Worm (Caenorhabditis elegans) whole organism, L2 larva: Measurements from ENCODE around the gene F21C10.10.

Source experiments
- C34F6.9 ChIP-seq: fragments of 150-350 bp; optimal IDR thresholded peaks from 2 replicates; lab custom pipeline; 2014; ENCODE audit warnings: missing biosample characterization, missing genetic modification characterization
- F13H6.1 ChIP-seq: sonication (generic microtip); optimal IDR thresholded peaks from 2 replicates; lab custom pipeline; 2016; ENCODE audit warnings: missing genetic modification characterization, missing compliant biosample characterization
- R02D3.7 ChIP-seq: fragments of 150-350 bp; optimal IDR thresholded peaks from 2 replicates; lab custom pipeline; 2014; ENCODE audit warnings: missing biosample characterization, missing genetic modification characterization
- Y55F3AM.14 ChIP-seq: fragments of 200-800 bp; sonication (Bioruptor generic); optimal IDR thresholded peaks from 2 replicates; lab custom pipeline; 2018; ENCODE audit warnings: mild to moderate bottlenecking, missing genetic modification characterization, missing compliant biosample characterization
- alr-1 ChIP-seq: fragments of 150-350 bp; optimal IDR thresholded peaks from 2 replicates; lab custom pipeline; 2014; ENCODE audit warnings: missing biosample characterization, missing genetic modification characterization
- ama-1 ChIP-seq: fragments of 150-350 bp; optimal IDR thresholded peaks from 2 replicates; lab custom pipeline; 2018; ENCODE audit warnings: inconsistent platforms
- blmp-1 ChIP-seq: sonication (generic microtip); optimal IDR thresholded peaks from 2 replicates; lab custom pipeline; 2017; ENCODE audit warnings: missing genetic modification characterization, mild to moderate bottlenecking, missing compliant biosample characterization, antibody characterized with exemption, moderate library complexity; ENCODE audit not compliant: insufficient read depth
- ceh-16 ChIP-seq: fragments of 150-350 bp; optimal IDR thresholded peaks from 2 replicates; lab custom pipeline; 2014; ENCODE audit warnings: missing biosample characterization, missing genetic modification characterization
- ceh-82 ChIP-seq: fragments of 150-350 bp; optimal IDR thresholded peaks from 2 replicates; lab custom pipeline; 2014; ENCODE audit warnings: missing biosample characterization, missing genetic modification characterization
- crh-2 ChIP-seq: sonication (generic microtip); optimal IDR thresholded peaks from 2 replicates; lab custom pipeline; 2017; ENCODE audit warnings: missing biosample characterization, missing genetic modification characterization
- dmd-4 ChIP-seq: sonication (generic microtip); optimal IDR thresholded peaks from 2 replicates; lab custom pipeline; 2017; ENCODE audit warnings: missing biosample characterization, missing genetic modification characterization
- egl-27 ChIP-seq: sonication (generic microtip); optimal IDR thresholded peaks from 3 replicates; lab custom pipeline; 2017; ENCODE audit warnings: missing biosample characterization, missing genetic modification reagents, missing genetic modification characterization
- elt-1 ChIP-seq: fragments of 150-350 bp; optimal IDR thresholded peaks from 2 replicates; lab custom pipeline; 2014; ENCODE audit warnings: missing biosample characterization, missing genetic modification characterization
- elt-3 ChIP-seq: sonication (generic microtip); optimal IDR thresholded peaks from 2 replicates; lab custom pipeline; 2017; ENCODE audit warnings: missing biosample characterization, missing genetic modification characterization
- fos-1 ChIP-seq: fragments of 150-350 bp; optimal IDR thresholded peaks from 2 replicates; lab custom pipeline; 2014; ENCODE audit warnings: missing biosample characterization, missing genetic modification characterization
- gmeb-1 ChIP-seq: fragments of 150-350 bp; optimal IDR thresholded peaks from 2 replicates; lab custom pipeline; 2014; ENCODE audit warnings: missing biosample characterization, missing genetic modification characterization
- lin-11 ChIP-seq: fragments of 150-350 bp; sonication (generic microtip); optimal IDR thresholded peaks from 2 replicates; lab custom pipeline; 2014; ENCODE audit warnings: missing biosample characterization, missing genetic modification characterization, inconsistent platforms, mixed read lengths
- lin-13 ChIP-seq: fragments of 150-350 bp; optimal IDR thresholded peaks from 2 replicates; lab custom pipeline; 2014; ENCODE audit warnings: missing biosample characterization, missing genetic modification reagents, missing genetic modification characterization
- lin-39 ChIP-seq: fragments of 150-350 bp; optimal IDR thresholded peaks from 2 replicates; lab custom pipeline; 2014; ENCODE audit warnings: missing biosample characterization, missing genetic modification reagents, missing genetic modification characterization
- lsy-2 ChIP-seq, 2 experiments: fragments of 150-350 bp in 1 of 2; sonication (generic microtip) in 1 of 2; optimal IDR thresholded peaks; 2 replicates each; lab custom pipeline; 2014 to 2017; ENCODE audit warnings: missing biosample characterization in 2 of 2, missing genetic modification characterization in 2 of 2
- mab-5 ChIP-seq: fragments of 150-350 bp; optimal IDR thresholded peaks from 2 replicates; lab custom pipeline; 2014; ENCODE audit warnings: missing biosample characterization, missing genetic modification characterization
- mdl-1 ChIP-seq, 2 experiments: fragments of 150-350 bp in 1 of 2; sonication (generic microtip) in 1 of 2; optimal IDR thresholded peaks; 2 replicates each; lab custom pipeline; 2017; ENCODE audit warnings: missing biosample characterization in 2 of 2, missing genetic modification characterization in 2 of 2
- nhr-129 ChIP-seq: fragments of 150-350 bp; optimal IDR thresholded peaks from 2 replicates; lab custom pipeline; 2014; ENCODE audit warnings: missing biosample characterization, missing genetic modification characterization
- nhr-21 ChIP-seq: fragments of 150-350 bp; optimal IDR thresholded peaks from 2 replicates; lab custom pipeline; 2014; ENCODE audit warnings: missing biosample characterization, missing genetic modification characterization
- nhr-237 ChIP-seq: fragments of 150-350 bp; optimal IDR thresholded peaks from 2 replicates; lab custom pipeline; 2014; ENCODE audit warnings: missing biosample characterization, missing genetic modification characterization
- nhr-25 ChIP-seq: fragments of 150-350 bp; sonication (generic microtip); optimal IDR thresholded peaks from 3 replicates; lab custom pipeline; 2014; ENCODE audit warnings: missing biosample characterization, missing genetic modification characterization
- nhr-6 ChIP-seq: fragments of 150-350 bp; optimal IDR thresholded peaks from 2 replicates; lab custom pipeline; 2014; ENCODE audit warnings: missing biosample characterization, missing genetic modification characterization
- peb-1 ChIP-seq: fragments of 150-350 bp; optimal IDR thresholded peaks from 2 replicates; lab custom pipeline; 2014; ENCODE audit warnings: missing biosample characterization, missing genetic modification characterization
- sem-4 ChIP-seq: fragments of 150-350 bp; optimal IDR thresholded peaks from 2 replicates; lab custom pipeline; 2014; ENCODE audit warnings: missing biosample characterization, missing genetic modification reagents, missing genetic modification characterization
- skn-1 ChIP-seq: sonication (generic microtip); optimal IDR thresholded peaks from 2 replicates; lab custom pipeline; 2017; ENCODE audit warnings: missing biosample characterization, missing genetic modification characterization
- sma-3 ChIP-seq: sonication (generic microtip); optimal IDR thresholded peaks from 2 replicates; lab custom pipeline; 2016; ENCODE audit warnings: missing genetic modification reagents, missing genetic modification characterization, missing compliant biosample characterization
- sma-9 ChIP-seq, 2 experiments: fragments of 150-350 bp in 1 of 2; sonication (generic microtip) in 1 of 2; optimal IDR thresholded peaks; 2 replicates each; lab custom pipeline; 2014 to 2016; ENCODE audit warnings: missing genetic modification characterization in 2 of 2, mild to moderate bottlenecking in 1 of 2, missing biosample characterization in 1 of 2, missing compliant biosample characterization in 1 of 2, missing genetic modification reagents in 1 of 2, moderate library complexity in 1 of 2
- snpc-4 ChIP-seq: fragments of 150-350 bp; optimal IDR thresholded peaks from 2 replicates; lab custom pipeline; 2014; ENCODE audit warnings: missing biosample characterization, missing genetic modification characterization
- unc-55 ChIP-seq: fragments of 150-350 bp; sonication (generic microtip); optimal IDR thresholded peaks from 3 replicates; lab custom pipeline; 2014; ENCODE audit warnings: missing biosample characterization, missing genetic modification reagents, missing genetic modification characterization
- unc-62 ChIP-seq: fragments of 150-350 bp; optimal IDR thresholded peaks from 2 replicates; lab custom pipeline; 2014; ENCODE audit warnings: missing biosample characterization, missing genetic modification reagents, missing genetic modification characterization
- zag-1 ChIP-seq: fragments of 150-350 bp; optimal IDR thresholded peaks from 2 replicates; lab custom pipeline; 2014; ENCODE audit warnings: missing biosample characterization, missing genetic modification characterization
- ztf-1 ChIP-seq: fragments of 200-800 bp; sonication (Bioruptor generic); conservative IDR thresholded peaks from 2 replicates; pipeline ENCODE4 v1.3.6; 2022; ENCODE audit warnings: missing genetic modification characterization, missing compliant biosample characterization
- ztf-11 ChIP-seq: sonication (generic microtip); optimal IDR thresholded peaks from 2 replicates; lab custom pipeline; 2017; ENCODE audit warnings: missing biosample characterization, missing genetic modification characterization
- ztf-4 ChIP-seq: fragments of 150-350 bp; optimal IDR thresholded peaks from 2 replicates; lab custom pipeline; 2014; ENCODE audit warnings: missing biosample characterization, missing genetic modification characterization

F21C10.10 gene

DNA sequence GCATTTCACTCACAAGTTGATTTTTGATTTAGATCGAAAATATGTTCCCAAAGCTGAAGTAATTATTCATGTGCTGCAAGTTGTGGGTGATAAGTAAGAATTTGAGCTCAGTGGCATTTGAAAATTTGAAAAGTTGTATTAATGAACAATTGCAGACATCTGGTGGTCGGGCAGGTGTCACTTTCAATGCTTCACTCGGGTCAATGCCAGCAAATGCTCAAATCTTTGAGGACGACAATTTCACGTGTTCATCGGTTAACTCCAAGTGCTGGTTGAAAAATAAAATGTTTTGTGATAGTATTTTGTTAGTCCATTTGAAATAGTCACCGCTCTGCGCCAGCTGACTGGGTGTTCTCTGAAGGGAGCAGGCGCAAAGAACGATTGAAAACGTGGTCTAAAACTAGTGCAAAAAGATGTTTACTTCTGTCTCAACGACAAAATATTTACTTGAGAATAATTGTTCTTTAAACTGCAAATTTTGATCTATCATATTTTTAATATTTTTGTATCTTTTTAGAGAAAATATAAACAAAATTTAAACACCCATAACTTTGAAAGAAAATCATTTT is 1.9 kb upstream of the F21C10.10 start:
- TF ChIP-seq elt-3 (no peak), mdl-1 (tag; optimal IDR thresholded peaks at IDR 0.05; lab: Kevin White, UChicago) (peak in 1 of 2 experiments; percentile 39), mab-5 (tag; lab: Kevin White, UChicago) (no peak), lin-11 (peak; percentile 7), R02D3.7 (tag; lab: Kevin White, UChicago) (no peak), C34F6.9 (peak; percentile 68), ama-1 (lab: Kevin White, UChicago) (peak; percentile 46), ztf-11 (tag; lab: Kevin White, UChicago) (no peak), lsy-2 (tag; optimal IDR thresholded peaks at IDR 0.05; lab: Kevin White, UChicago) (peak in 1 of 2 experiments; percentile 72), ztf-4 (tag; lab: Kevin White, UChicago) (peak; percentile 35), alr-1 (no peak), nhr-6 (tag; lab: Kevin White, UChicago) (no peak), sem-4 (tag; lab: Kevin White, UChicago) (no peak), ztf-1 (GFP tag; lab: Robert Waterston, UW) (no peak), egl-27 (tag; lab: Kevin White, UChicago) (no peak), Y55F3AM.14 (GFP tag; lab: Kevin White, UChicago) (peak; percentile 48), ceh-82 (no peak), nhr-25 (tag; lab: Kevin White, UChicago) (peak; percentile 5), lin-39 (tag; lab: Kevin White, UChicago) (no peak), zag-1 (tag; lab: Kevin White, UChicago) (no peak), unc-62 (GFP tag; lab: Kevin White, UChicago) (no peak), sma-9 (GFP tag; optimal IDR thresholded peaks at IDR 0.05; lab: Kevin White, UChicago) (peak; percentile 96), sma-9 (tag; optimal IDR thresholded peaks at IDR 0.05; lab: Kevin White, UChicago) (no peak), sma-3 (peak; percentile 58), nhr-237 (tag; lab: Kevin White, UChicago) (no peak), F13H6.1 (tag; lab: Kevin White, UChicago) (peak; percentile 75), nhr-21 (tag; lab: Kevin White, UChicago) (peak; percentile 21), fos-1 (tag; lab: Kevin White, UChicago) (no peak), skn-1 (tag; lab: Kevin White, UChicago) (no peak), snpc-4 (tag; lab: Kevin White, UChicago) (peak; percentile 35), crh-2 (tag; lab: Kevin White, UChicago) (peak; percentile 81), lin-13 (GFP tag; lab: Kevin White, UChicago) (no peak), unc-55 (GFP tag; lab: Kevin White, UChicago) (peak; percentile 0), gmeb-1 (tag; lab: Kevin White, UChicago) (peak; percentile 51), elt-1 (no peak), ceh-16 (tag; lab: Kevin White, UChicago) (no peak), nhr-129 (tag; lab: Kevin White, UChicago) (peak; percentile 93), peb-1 (tag; lab: Kevin White, UChicago) (no peak), blmp-1 (tag; lab: Kevin White, UChicago) (no peak)
- TF ChIP-seq, all 48 proteins: peak for 17

DNA sequence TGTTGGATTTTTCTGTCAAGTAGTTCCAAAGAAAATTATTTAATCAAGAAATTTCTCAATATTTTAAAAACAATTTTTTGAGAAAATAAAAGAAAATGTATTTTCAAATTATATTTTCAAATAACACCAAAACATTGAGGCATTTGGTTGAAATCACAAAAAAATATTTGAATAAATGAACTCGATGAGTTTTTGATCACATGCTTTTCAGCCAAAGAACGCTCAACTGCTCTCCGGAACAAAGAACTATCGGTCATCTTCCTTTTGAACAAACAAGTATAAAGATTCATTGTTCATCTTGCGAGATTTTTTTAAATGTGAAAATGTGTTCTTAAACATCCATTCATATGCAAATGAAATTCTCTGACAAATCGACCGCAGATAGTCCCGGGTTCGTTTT is 1.1 kb upstream of the F21C10.10 start:
- TF ChIP-seq blmp-1 (tag; lab: Kevin White, UChicago), result no peak
- peak; percentile 13 for TF ChIP-seq crh-2 (tag; lab: Kevin White, UChicago)
- no peak for TF ChIP-seq ztf-11 (tag; lab: Kevin White, UChicago)
- peak in 1 of 2 experiments; percentile 5 for TF ChIP-seq lsy-2 (tag; optimal IDR thresholded peaks at IDR 0.05; lab: Kevin White, UChicago)
- peak; percentile 43 for TF ChIP-seq sma-9 (GFP tag; optimal IDR thresholded peaks at IDR 0.05; lab: Kevin White, UChicago)
- no peak for TF ChIP-seq sma-9 (tag; optimal IDR thresholded peaks at IDR 0.05; lab: Kevin White, UChicago)
- TF ChIP-seq mdl-1 (tag; optimal IDR thresholded peaks at IDR 0.05; lab: Kevin White, UChicago), result no peak
- no peak for TF ChIP-seq lin-13 (GFP tag; lab: Kevin White, UChicago)
- no peak for TF ChIP-seq dmd-4 (tag; lab: Kevin White, UChicago)
- no peak for TF ChIP-seq skn-1 (tag; lab: Kevin White, UChicago)
- TF ChIP-seq C34F6.9, result peak; percentile 20
